Worm (Caenorhabditis elegans): ENCODE measurements around the gene col-128.

DNA sequence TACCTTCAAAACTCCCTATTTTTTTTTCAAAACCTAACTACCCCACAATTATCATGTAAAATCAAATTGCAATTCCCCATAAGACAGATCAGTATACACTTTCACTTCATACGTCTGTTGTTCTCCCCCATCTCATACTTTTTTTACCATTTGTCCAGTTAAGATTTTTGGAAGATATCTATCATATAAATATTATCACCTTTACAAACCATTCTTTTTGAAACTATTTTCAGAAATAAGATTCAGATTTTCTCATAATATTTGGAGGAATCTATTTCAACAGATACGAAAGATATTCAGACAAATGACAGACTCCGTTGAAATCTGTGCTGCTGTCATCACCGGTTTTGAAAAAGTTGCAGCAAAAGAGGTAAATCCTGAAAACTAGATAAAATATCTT lies 24.0 kb downstream of the col-128 start, which contains the start of gene M04B2.2:
- TF ChIP-seq ztf-11 (tag; optimal IDR thresholded peaks at IDR 0.05): no peak
- TF ChIP-seq blmp-1 (tag; optimal IDR thresholded peaks at IDR 0.05; ENCODE audit: insufficient read depth): no peak
- TF ChIP-seq nhr-11 (tag; optimal IDR thresholded peaks at IDR 0.05): no peak

All from whole organism, L2 larva.